Fruit fly (Drosophila melanogaster) whole organism, prepupa: ENCODE data around the gene Cp36.

Experiments
- CG10631 ChIP-seq: fragments of 200-800 bp; sonication (Bioruptor generic); optimal IDR thresholded peaks from 2 replicates; lab custom pipeline; 2016; ENCODE audit warnings: missing biosample characterization, missing genetic modification characterization
- CG10669 ChIP-seq: fragments of 200-800 bp; sonication (Bioruptor generic); optimal IDR thresholded peaks from 3 replicates; lab custom pipeline; 2018; ENCODE audit warnings: missing biosample characterization, mild to moderate bottlenecking, missing genetic modification characterization, moderate library complexity
- CG11294 ChIP-seq: fragments of 200-800 bp; sonication (Bioruptor generic); IDR thresholded peaks from 2 replicates; pipeline ENCODE4 v1.3.6; 2022; ENCODE audit warnings: missing biosample characterization, missing genetic modification characterization
- CG15336 ChIP-seq: fragments of 200-800 bp; sonication (Bioruptor generic); IDR thresholded peaks from 2 replicates; pipeline ENCODE4 v1.3.6; 2022; ENCODE audit warnings: missing biosample characterization, missing genetic modification characterization
- CG31627 ChIP-seq: fragments of 200-800 bp; sonication (Bioruptor generic); optimal IDR thresholded peaks from 3 replicates; lab custom pipeline; 2016; ENCODE audit warnings: missing biosample characterization, missing genetic modification characterization
- CG32006 ChIP-seq: fragments of 200-800 bp; sonication (Bioruptor generic); optimal IDR thresholded peaks from 3 replicates; lab custom pipeline; 2017; ENCODE audit warnings: missing biosample characterization, mild to moderate bottlenecking, missing genetic modification characterization
- CG4318 ChIP-seq: fragments of 200-800 bp; sonication (Bioruptor generic); optimal IDR thresholded peaks from 3 replicates; lab custom pipeline; 2017; ENCODE audit warnings: missing biosample characterization, mild to moderate bottlenecking, missing genetic modification characterization
- CG6163 ChIP-seq: fragments of 200-800 bp; sonication (Bioruptor generic); IDR thresholded peaks from 3 replicates; pipeline ENCODE4 v1.3.6; 2022; ENCODE audit warnings: missing biosample characterization, missing genetic modification characterization
- CG6276 ChIP-seq: fragments of 200-800 bp; sonication (Bioruptor generic); optimal IDR thresholded peaks from 2 replicates; lab custom pipeline; 2017; ENCODE audit warnings: missing biosample characterization, mild to moderate bottlenecking, missing genetic modification characterization
- CG6808 ChIP-seq: fragments of 200-800 bp; sonication (Bioruptor generic); optimal IDR thresholded peaks from 3 replicates; lab custom pipeline; 2017; ENCODE audit warnings: missing biosample characterization, missing genetic modification characterization, mild to moderate bottlenecking, moderate library complexity, missing genetic modification reagents
- CG7368 ChIP-seq: fragments of 200-800 bp; sonication (Bioruptor generic); optimal IDR thresholded peaks from 3 replicates; lab custom pipeline; 2016; ENCODE audit warnings: missing biosample characterization, missing genetic modification characterization
- CG8119 ChIP-seq: fragments of 200-800 bp; sonication (Bioruptor generic); IDR thresholded peaks from 3 replicates; pipeline ENCODE4 v1.3.6; 2022; ENCODE audit warnings: missing biosample characterization, missing genetic modification characterization
- CG9139 ChIP-seq: fragments of 200-800 bp; sonication (Bioruptor generic); optimal IDR thresholded peaks from 3 replicates; lab custom pipeline; 2017; ENCODE audit warnings: missing biosample characterization, mild to moderate bottlenecking, missing genetic modification characterization
- Eip78C ChIP-seq: fragments of 200-800 bp; sonication (Bioruptor generic); peaks from one replicate; lab custom pipeline; 2016; ENCODE audit warnings: missing biosample characterization, missing genetic modification characterization
- Ets96B ChIP-seq: fragments of 200-800 bp; optimal IDR thresholded peaks from 2 replicates; lab custom pipeline; 2019; ENCODE audit warnings: missing biosample characterization, mild to moderate bottlenecking, missing genetic modification characterization, moderate library complexity
- Gug ChIP-seq: fragments of 200-800 bp; sonication (Bioruptor generic); IDR thresholded peaks from 2 replicates; pipeline ENCODE4 v1.3.6; 2022; ENCODE audit warnings: missing biosample characterization, missing genetic modification characterization
- Hr39 ChIP-seq: fragments of 200-800 bp; sonication (Bioruptor generic); optimal IDR thresholded peaks from 2 replicates; lab custom pipeline; 2016; ENCODE audit warnings: missing biosample characterization, missing genetic modification characterization
- Hr4 ChIP-seq: fragments of 200-800 bp; sonication (Bioruptor generic); optimal IDR thresholded peaks from 3 replicates; lab custom pipeline; 2016; ENCODE audit warnings: missing biosample characterization, missing genetic modification characterization
- Lpt ChIP-seq: fragments of 200-800 bp; sonication (Bioruptor generic); optimal IDR thresholded peaks from 3 replicates; lab custom pipeline; 2016; ENCODE audit warnings: missing biosample characterization, missing genetic modification characterization
- OdsH ChIP-seq: fragments of 200-800 bp; sonication (Bioruptor generic); optimal IDR thresholded peaks from 3 replicates; lab custom pipeline; 2016; ENCODE audit warnings: missing biosample characterization, missing genetic modification characterization
- Sox15 ChIP-seq: fragments of 200-800 bp; sonication (Bioruptor generic); optimal IDR thresholded peaks from 3 replicates; lab custom pipeline; 2016; ENCODE audit warnings: missing biosample characterization, missing genetic modification characterization
- acj6 ChIP-seq: fragments of 200-800 bp; sonication (Bioruptor generic); optimal IDR thresholded peaks from 3 replicates; lab custom pipeline; 2016; ENCODE audit warnings: missing biosample characterization, missing genetic modification characterization
- dac ChIP-seq: fragments of 200-800 bp; sonication (Bioruptor generic); optimal IDR thresholded peaks from 2 replicates; lab custom pipeline; 2017; ENCODE audit warnings: missing biosample characterization, mild to moderate bottlenecking, missing genetic modification characterization
- dsx ChIP-seq: fragments of 200-800 bp; optimal IDR thresholded peaks from 3 replicates; lab custom pipeline; 2019; ENCODE audit warnings: missing biosample characterization, mild to moderate bottlenecking, missing genetic modification characterization, moderate library complexity; ENCODE audit not compliant: poor library complexity, severe bottlenecking
- eg ChIP-seq: fragments of 200-800 bp; sonication (Bioruptor generic); IDR thresholded peaks from 3 replicates; pipeline ENCODE4 v1.3.6; 2022; ENCODE audit warnings: missing biosample characterization, missing genetic modification characterization
- esn ChIP-seq: fragments of 200-800 bp; sonication (Bioruptor generic); optimal IDR thresholded peaks from 2 replicates; lab custom pipeline; 2016; ENCODE audit warnings: missing biosample characterization, mild to moderate bottlenecking, missing genetic modification characterization, moderate library complexity
- fd59A ChIP-seq: fragments of 200-800 bp; sonication (Bioruptor generic); optimal IDR thresholded peaks from 2 replicates; lab custom pipeline; 2017; ENCODE audit warnings: missing biosample characterization, mild to moderate bottlenecking, missing genetic modification characterization, missing genetic modification reagents
- fd85E ChIP-seq: fragments of 200-800 bp; sonication (Bioruptor generic); optimal IDR thresholded peaks from 3 replicates; lab custom pipeline; 2016; ENCODE audit warnings: missing biosample characterization, missing genetic modification characterization
- fkh ChIP-seq: fragments of 200-800 bp; sonication (Bioruptor generic); optimal IDR thresholded peaks from 3 replicates; lab custom pipeline; 2017; ENCODE audit warnings: missing biosample characterization, mild to moderate bottlenecking, missing genetic modification characterization, moderate library complexity
- lz ChIP-seq: fragments of 200-800 bp; sonication (Bioruptor generic); optimal IDR thresholded peaks from 3 replicates; lab custom pipeline; 2016; ENCODE audit warnings: missing biosample characterization, missing genetic modification characterization
- salr ChIP-seq, 2 experiments: fragments of 200-800 bp; sonication (Bioruptor generic); optimal IDR thresholded peaks; 3 replicates each; lab custom pipeline; 2016 to 2018; ENCODE audit warnings: missing biosample characterization in 2 of 2, missing genetic modification characterization in 2 of 2, mild to moderate bottlenecking in 1 of 2
- spab ChIP-seq: fragments of 200-800 bp; sonication (Bioruptor generic); optimal IDR thresholded peaks from 2 replicates; lab custom pipeline; 2017; ENCODE audit warnings: missing biosample characterization, mild to moderate bottlenecking, missing genetic modification characterization, missing genetic modification reagents
- ss ChIP-seq, 2 experiments: fragments of 200-800 bp; sonication (Bioruptor generic); optimal IDR thresholded peaks; 2 replicates in 1 of 2; 3 replicates in 1 of 2; lab custom pipeline; 2017 to 2018; ENCODE audit warnings: mild to moderate bottlenecking in 2 of 2, missing biosample characterization in 2 of 2, missing genetic modification characterization in 2 of 2, moderate library complexity in 1 of 2
- svp ChIP-seq: fragments of 200-800 bp; sonication (Bioruptor generic); peaks from one replicate; lab custom pipeline; 2016; ENCODE audit warnings: missing biosample characterization, missing genetic modification characterization
- vri ChIP-seq: fragments of 200-800 bp; sonication (Bioruptor generic); optimal IDR thresholded peaks from 3 replicates; lab custom pipeline; 2016; ENCODE audit warnings: missing biosample characterization, mild to moderate bottlenecking, missing genetic modification characterization

Cp36 gene

DNA sequence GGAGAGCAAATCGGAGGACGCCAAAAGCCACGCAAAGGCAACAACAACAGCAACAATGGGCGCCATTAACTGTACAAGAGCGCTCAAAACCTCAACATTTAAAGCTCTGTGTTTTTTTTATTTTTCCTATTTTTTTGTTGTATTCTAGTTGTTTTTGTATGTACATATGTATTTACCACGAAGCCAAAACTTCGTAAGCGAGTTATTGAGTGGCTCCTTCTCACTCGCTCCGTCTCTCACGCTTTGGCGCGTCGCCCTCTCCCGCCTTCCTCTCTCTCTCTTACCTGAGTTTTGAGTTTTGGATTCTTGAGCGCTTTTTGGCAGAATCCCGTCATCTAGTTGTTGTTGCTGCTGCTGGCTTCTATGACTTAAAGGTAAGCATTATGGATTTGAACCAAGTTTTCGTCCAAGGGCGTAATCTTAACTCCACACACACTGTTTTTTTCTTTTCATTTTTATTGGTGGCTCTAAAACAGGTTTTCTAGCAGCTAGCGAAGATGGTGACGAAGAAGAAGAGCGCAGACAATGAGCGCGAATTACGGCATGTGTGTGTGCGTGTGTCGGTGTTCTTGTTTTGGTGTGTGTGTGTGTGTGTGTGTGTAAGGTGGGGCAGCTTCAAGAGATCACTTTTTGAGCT is 39.0 kb downstream of the Cp36 start:
- TF ChIP-seq CG9139 (GFP tag; lab: Kevin White, UChicago) (peak; percentile 45), Ets96B (tag; lab: Kevin White, UChicago) (peak; percentile 13), fd85E (no peak), Gug (no peak), CG10631 (no peak), salr (GFP tag; optimal IDR thresholded peaks at IDR 0.05; lab: Kevin White, UChicago) (no peak), CG31627 (GFP tag; lab: Kevin White, UChicago) (no peak), lz (GFP tag; lab: Kevin White, UChicago) (no peak), Sox15 (GFP tag; lab: Kevin White, UChicago) (no peak), spab (peak; percentile 27), CG6808 (GFP tag; lab: Kevin White, UChicago) (peak; percentile 47), esn (GFP tag; lab: Kevin White, UChicago) (no peak), CG8119 (GFP tag; lab: Robert Waterston, UW) (peak; percentile 22; the same call in 1 of the 3 replicates), eg (GFP tag; lab: Robert Waterston, UW) (peak; percentile 45; the same call in 1 of the 3 replicates), ss (GFP tag; optimal IDR thresholded peaks at IDR 0.05; lab: Kevin White, UChicago) (peak; percentile 59 to 74), CG6276 (GFP tag; lab: Kevin White, UChicago) (no peak), fd59A (GFP tag; lab: Kevin White, UChicago) (no peak), CG7368 (GFP tag; lab: Kevin White, UChicago) (no peak), Eip78C (GFP tag; lab: Kevin White, UChicago) (peak; percentile 75), CG32006 (no peak), Hr4 (GFP tag; lab: Kevin White, UChicago) (no peak), CG10669 (GFP tag; lab: Kevin White, UChicago) (no peak), acj6 (GFP tag; lab: Kevin White, UChicago) (no peak), svp (GFP tag; lab: Kevin White, UChicago) (no peak), dsx (GFP tag; lab: Kevin White, UChicago) (peak; percentile 9), CG6163 (GFP tag; lab: Robert Waterston, UW) (peak; percentile 20; the same call in 1 of the 3 replicates)
- TF ChIP-seq, all 60 proteins: peak for 10

DNA sequence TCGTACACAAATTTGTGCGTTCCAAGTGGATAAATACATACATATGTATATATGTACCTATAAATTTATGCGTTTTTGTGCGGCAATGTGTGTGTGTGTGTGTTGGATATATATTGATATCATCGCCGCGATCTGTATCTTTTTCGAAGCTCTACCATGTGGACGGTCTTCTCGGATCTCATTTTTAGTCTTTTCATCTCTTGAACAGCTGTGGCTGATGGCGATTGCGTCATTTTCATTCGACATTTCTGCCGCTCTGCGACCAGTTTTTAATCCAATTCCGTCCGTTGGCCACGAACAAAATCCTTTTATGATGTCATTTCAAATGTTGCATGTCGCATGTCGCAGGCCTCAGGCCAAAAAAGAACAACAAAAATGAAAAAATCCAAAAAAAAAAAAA is 41.4 kb downstream of the Cp36 start:
- TF ChIP-seq Hr4 (GFP tag; lab: Kevin White, UChicago) (no peak), vri (GFP tag; lab: Kevin White, UChicago) (peak; percentile 28)

DNA sequence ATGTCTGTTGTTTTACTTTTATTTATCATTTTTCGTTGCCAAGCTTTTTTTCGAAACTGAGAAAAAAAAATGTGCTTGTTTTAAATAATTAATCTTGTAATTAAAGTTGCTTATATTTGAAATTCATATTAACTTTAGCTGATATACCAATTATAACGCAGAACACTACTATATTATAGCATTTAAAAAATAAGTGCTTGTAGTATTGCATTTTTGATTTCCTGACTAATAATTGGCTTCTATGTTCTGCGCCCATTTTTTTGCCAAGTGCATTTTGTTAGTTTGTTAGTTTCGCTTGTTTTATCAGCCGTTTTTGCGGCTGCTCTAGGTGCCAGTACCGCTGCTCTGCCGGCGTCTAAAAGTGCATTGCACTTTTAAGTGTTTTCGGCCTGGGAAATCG is 42.4 kb downstream of the Cp36 start:
- TF ChIP-seq CG6276 (GFP tag; lab: Kevin White, UChicago) = peak; percentile 67
- peak; percentile 52 for TF ChIP-seq Gug
- TF ChIP-seq fd59A (GFP tag; lab: Kevin White, UChicago) = no peak
- no peak for TF ChIP-seq Hr39 (GFP tag; lab: Kevin White, UChicago)
- peak; percentile 66 for TF ChIP-seq Hr4 (GFP tag; lab: Kevin White, UChicago)
- peak; percentile 13 for TF ChIP-seq OdsH (GFP tag; lab: Kevin White, UChicago)
- TF ChIP-seq salr (GFP tag; optimal IDR thresholded peaks at IDR 0.05; lab: Kevin White, UChicago) = peak in 1 of 2 experiments; percentile 10
- TF ChIP-seq CG15336 (GFP tag; lab: Robert Waterston, UW) = peak; percentile 72
- peak; percentile 71 for TF ChIP-seq CG32006
- TF ChIP-seq eg (GFP tag; lab: Robert Waterston, UW) = peak; percentile 67; the same call in 2 of the 3 replicates
- TF ChIP-seq fkh (GFP tag; lab: Kevin White, UChicago) = no peak
- TF ChIP-seq dac (GFP tag; lab: Kevin White, UChicago) = peak; percentile 10
- TF ChIP-seq Lpt = peak; percentile 52
- TF ChIP-seq spab = no peak
- peak; percentile 62 for TF ChIP-seq Eip78C (GFP tag; lab: Kevin White, UChicago)
- peak; percentile 28; the same call in 1 of the 3 replicates for TF ChIP-seq CG6163 (GFP tag; lab: Robert Waterston, UW)
- TF ChIP-seq acj6 (GFP tag; lab: Kevin White, UChicago) = peak; percentile 16
- peak; percentile 38 for TF ChIP-seq CG4318 (GFP tag; lab: Kevin White, UChicago)
- no peak for TF ChIP-seq Ets96B (tag; lab: Kevin White, UChicago)
- TF ChIP-seq CG8119 (GFP tag; lab: Robert Waterston, UW) = peak; percentile 71
- TF ChIP-seq CG11294 = 0 out of 2 replicates have a peak, but pooled peaks have one; percentile 13
